Worm (Caenorhabditis elegans) whole organism, midembryonic: ENCODE measurements around the gene F46C5.10.

Source experiments
- T22C8.4 ChIP-seq: fragments of 200-800 bp; sonication (Bioruptor generic); IDR thresholded peaks from 2 replicates; pipeline ENCODE4 v1.3.6; 2022; ENCODE audit warnings: missing genetic modification characterization, missing compliant biosample characterization
- cog-1 ChIP-seq: sonication (generic microtip); optimal IDR thresholded peaks from 2 replicates; lab custom pipeline; 2016; ENCODE audit warnings: missing genetic modification characterization, missing compliant biosample characterization
- klf-2 ChIP-seq: fragments of 200-800 bp; sonication (Bioruptor generic); conservative IDR thresholded peaks from 2 replicates; pipeline ENCODE4 v1.3.6; 2022; ENCODE audit warnings: missing genetic modification reagents, missing genetic modification characterization, missing compliant biosample characterization
- ref-1 ChIP-seq: fragments of 200-800 bp; sonication (Bioruptor generic); conservative IDR thresholded peaks from 2 replicates; pipeline ENCODE4 v1.3.6; 2022; ENCODE audit warnings: missing genetic modification reagents, missing genetic modification characterization, missing compliant biosample characterization
- tab-1 ChIP-seq: fragments of 200-800 bp; sonication (Bioruptor generic); IDR thresholded peaks from 2 replicates; pipeline ENCODE4 v1.3.6; 2022; ENCODE audit warnings: missing genetic modification characterization, missing compliant biosample characterization

- TF ChIP-seq cog-1 (tag; lab: Kevin White, UChicago) (no peak), T22C8.4 (GFP tag; lab: Robert Waterston, UW) (no peak), tab-1 (GFP tag; lab: Robert Waterston, UW) (no peak), klf-2 (GFP tag; lab: Robert Waterston, UW) (no peak), ref-1 (GFP tag; lab: Robert Waterston, UW) (no peak)
Measured at ce11 chrII:8853238-8853637, 34.4 kb upstream of the F46C5.10 start.
